Fruit fly (Drosophila melanogaster): ENCODE results near the gene Cyp9f3.
A peak's percentile ranks its signal among the peaks of the same experiment; 100 is the strongest.

Gene Cyp9f3

dm6 chr3R:12369135-12369792 lies 29.5 kb downstream of the Cyp9f3 start, which contains the start of gene GstD1 (continued):
- TF ChIP-seq CG13287 (GFP tag; IDR thresholded peaks at IDR 0.05; ENCODE audit: partially characterized antibody) = peak; percentile 39; the same call in 1 of the 2 replicates
- peak; percentile 47 for TF ChIP-seq lmd (GFP tag; IDR thresholded peaks at IDR 0.05)
- TF ChIP-seq Bdp1 (GFP tag; optimal IDR thresholded peaks at IDR 0.05) = no peak
- no peak for TF ChIP-seq lola (GFP tag; optimal IDR thresholded peaks at IDR 0.05)
- TF ChIP-seq NFAT (GFP tag; IDR thresholded peaks at IDR 0.05) = peak; percentile 79

- TF ChIP-seq nom (GFP tag; optimal IDR thresholded peaks at IDR 0.05) (no peak), da (GFP tag; optimal IDR thresholded peaks at IDR 0.05) (no peak), Gug (GFP tag; IDR thresholded peaks at IDR 0.05) (no peak), Trl (optimal IDR thresholded peaks at IDR 0.05) (peak; percentile 31 to 43), Trl (GFP tag; optimal IDR thresholded peaks at IDR 0.05) (no peak), CG1603 (tag; optimal IDR thresholded peaks at IDR 0.05) (no peak), CG8089 (GFP tag; optimal IDR thresholded peaks at IDR 0.05) (no peak), chif (GFP tag; optimal IDR thresholded peaks at IDR 0.05) (no peak), CG1233 (GFP tag; optimal IDR thresholded peaks at IDR 0.05) (no peak), CG3163 (GFP tag; optimal IDR thresholded peaks at IDR 0.05) (peak; percentile 76), CG13287 (GFP tag; IDR thresholded peaks at IDR 0.05; ENCODE audit: partially characterized antibody) (no peak)
Observed at dm6 chr3R:12367464-12367863, 31.3 kb downstream of the Cyp9f3 start, which contains the start of gene GstD9. Gene GstD9, minus strand, starts transcription at chr3R:12367564.

DNA sequence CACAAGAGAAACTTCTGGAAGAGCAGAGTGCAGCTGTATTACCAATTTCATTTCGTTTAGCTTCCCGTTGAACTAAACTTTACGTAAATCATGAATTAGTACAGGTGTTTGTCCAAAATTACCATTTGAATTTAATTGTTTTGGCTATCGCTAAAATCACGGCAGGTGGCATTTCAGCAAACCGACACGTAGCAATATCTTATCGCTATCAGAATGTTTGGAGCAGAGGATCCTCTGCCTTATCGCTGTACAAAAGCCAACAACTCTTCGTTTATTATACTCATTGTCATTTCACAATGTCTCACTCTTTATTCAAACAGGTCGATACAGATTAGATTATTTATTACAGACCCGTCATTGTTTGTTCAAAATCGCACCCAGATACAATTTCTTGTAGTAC lies 32.8 kb downstream of the Cyp9f3 start:
- peak; percentile 67 for TF ChIP-seq grn (GFP tag; optimal IDR thresholded peaks at IDR 0.05)
- no peak for TF ChIP-seq so (GFP tag; IDR thresholded peaks at IDR 0.05)
- peak; percentile 93 for TF ChIP-seq sug (tag; optimal IDR thresholded peaks at IDR 0.05)
- TF ChIP-seq Drgx (GFP tag; IDR thresholded peaks at IDR 0.05) = no peak
- TF ChIP-seq exex (tag; optimal IDR thresholded peaks at IDR 0.05) = peak; percentile 76
- peak; percentile 56 for TF ChIP-seq mirr (GFP tag; optimal IDR thresholded peaks at IDR 0.05)
- peak; percentile 44 for TF ChIP-seq sd (tag; optimal IDR thresholded peaks at IDR 0.05)

dm6 chr3R:12365264-12365840 lies 33.4 kb downstream of the Cyp9f3 start, which contains the start of gene GstD10:
Gene GstD10, minus strand, starts transcription at chr3R:12365735.
- no peak for TF ChIP-seq E2f1 (GFP tag; IDR thresholded peaks at IDR 0.05)
- no peak for TF ChIP-seq CG16815 (GFP tag; optimal IDR thresholded peaks at IDR 0.05)
- TF ChIP-seq CG10366 (GFP tag; IDR thresholded peaks at IDR 0.05) = no peak
- TF ChIP-seq Lim3 (GFP tag; IDR thresholded peaks at IDR 0.05) = no peak
- peak in 1 of 2 experiments; percentile 79 for TF ChIP-seq Pdp1 (GFP tag; optimal IDR thresholded peaks at IDR 0.05)
- TF ChIP-seq CG34422 (GFP tag; IDR thresholded peaks at IDR 0.05) = no peak
- no peak for TF ChIP-seq Ets65A (GFP tag)
- no peak for TF ChIP-seq CG9437 (GFP tag; optimal IDR thresholded peaks at IDR 0.05)
- 0 out of 4 replicates have a peak, but pooled peaks have one; percentile 20 for TF ChIP-seq chinmo (GFP tag; IDR thresholded peaks at IDR 0.05; ENCODE audit: partially characterized antibody)

DNA sequence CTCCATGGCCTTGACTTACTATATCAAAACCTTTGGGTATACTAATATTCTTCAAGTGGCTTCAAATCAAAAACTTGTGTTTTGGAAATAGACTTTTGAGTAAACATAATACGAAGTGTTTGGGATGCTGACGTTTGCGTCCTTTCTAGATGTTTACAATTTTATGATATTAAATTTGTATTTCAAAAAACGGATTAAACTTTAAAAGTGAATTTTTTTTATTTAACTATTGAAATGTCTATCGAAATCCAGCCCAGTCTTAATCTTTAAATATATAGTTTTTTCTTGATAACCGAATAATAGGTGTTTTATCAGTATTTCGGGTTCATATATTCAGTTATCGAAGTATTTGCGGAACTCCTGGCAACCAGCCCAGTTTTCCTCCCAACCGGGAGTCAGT lies 34.1 kb downstream of the Cyp9f3 start, which contains the start of gene Tim17a1:
Gene Tim17a1, minus strand, starts transcription at position 101 of the 400 bp plus-strand sequence.
- no peak for TF ChIP-seq tll (GFP tag; optimal IDR thresholded peaks at IDR 0.05)
- no peak for TF ChIP-seq CG4707 (GFP tag; optimal IDR thresholded peaks at IDR 0.05)
- no peak for TF ChIP-seq CG7839 (tag; optimal IDR thresholded peaks at IDR 0.05)
- TF ChIP-seq stwl (tag; optimal IDR thresholded peaks at IDR 0.05) = no peak
- no peak for TF ChIP-seq chinmo (GFP tag; IDR thresholded peaks at IDR 0.05; ENCODE audit: partially characterized antibody)
- TF ChIP-seq CG11085 (GFP tag; IDR thresholded peaks at IDR 0.05) = no peak
- TF ChIP-seq vfl (GFP tag; optimal IDR thresholded peaks at IDR 0.05) = no peak
- no peak for TF ChIP-seq CG17829 (tag; optimal IDR thresholded peaks at IDR 0.05)
- TF ChIP-seq wdn (GFP tag; IDR thresholded peaks at IDR 0.05) = no peak
- TF ChIP-seq CG10979 (tag; optimal IDR thresholded peaks at IDR 0.05) = no peak
- TF ChIP-seq CG2202 (tag; optimal IDR thresholded peaks at IDR 0.05) = no peak
- TF ChIP-seq chm (GFP tag; IDR thresholded peaks at IDR 0.05) = no peak
- no peak for TF ChIP-seq HmgD (GFP tag; optimal IDR thresholded peaks at IDR 0.05)
- TF ChIP-seq Camta (GFP tag; optimal IDR thresholded peaks at IDR 0.05) = no peak

All from whole organism, embryonic.